Worm (Caenorhabditis elegans) whole organism, mixed stage, embryonic: ENCODE data around the gene clc-8.
"Not testable (repeated sequence)": the region's sequence is repeated elsewhere in the genome, so short reads cannot be mapped to it uniquely, and the experiment has no call there.

Source experiments
- M03D4.4 ChIP-seq: sonication (generic microtip); optimal IDR thresholded peaks from 2 replicates; lab custom pipeline; 2017; ENCODE audit warnings: mild to moderate bottlenecking, missing genetic modification characterization, missing compliant biosample characterization
- bed-3 ChIP-seq: fragments of 200-800 bp; sonication (Bioruptor generic); optimal IDR thresholded peaks from 3 replicates; lab custom pipeline; 2018; ENCODE audit warnings: mild to moderate bottlenecking, missing genetic modification characterization, moderate library complexity, missing compliant biosample characterization
- blmp-1 ChIP-seq: fragments of 150-350 bp; optimal IDR thresholded peaks from 2 replicates; lab custom pipeline; 2014; ENCODE audit warnings: missing biosample characterization, missing genetic modification characterization
- ceh-39 ChIP-seq: fragments of 150-350 bp; optimal IDR thresholded peaks from 2 replicates; lab custom pipeline; 2014; ENCODE audit warnings: missing biosample characterization, missing genetic modification characterization
- ceh-83 ChIP-seq: fragments of 200-800 bp; sonication (Bioruptor generic); optimal IDR thresholded peaks from 2 replicates; lab custom pipeline; 2018; ENCODE audit warnings: mild to moderate bottlenecking, missing genetic modification characterization, missing compliant biosample characterization
- ces-1 ChIP-seq: fragments of 150-350 bp; optimal IDR thresholded peaks from 2 replicates; lab custom pipeline; 2014; ENCODE audit warnings: missing biosample characterization, missing genetic modification reagents, missing genetic modification characterization
- cnd-1 ChIP-seq: fragments of 200-800 bp; sonication (Bioruptor generic); optimal IDR thresholded peaks from 2 replicates; lab custom pipeline; 2018; ENCODE audit warnings: mild to moderate bottlenecking, missing genetic modification characterization, missing compliant biosample characterization
- drap-1 ChIP-seq: fragments of 200-800 bp; sonication (Bioruptor generic); optimal IDR thresholded peaks from 3 replicates; lab custom pipeline; 2018; ENCODE audit warnings: mild to moderate bottlenecking, missing genetic modification characterization, missing compliant biosample characterization
- elt-1 ChIP-seq: sonication (generic microtip); optimal IDR thresholded peaks from 2 replicates; lab custom pipeline; 2017; ENCODE audit warnings: missing genetic modification characterization, mild to moderate bottlenecking, missing compliant biosample characterization, antibody characterized with exemption, moderate library complexity, borderline replicate concordance; ENCODE audit not compliant: insufficient read depth
- elt-3 ChIP-seq: fragments of 150-350 bp; optimal IDR thresholded peaks from 2 replicates; lab custom pipeline; 2014; ENCODE audit warnings: missing biosample characterization, missing genetic modification characterization
- flh-1 ChIP-seq: fragments of 200-800 bp; sonication (Bioruptor generic); optimal IDR thresholded peaks from 2 replicates; lab custom pipeline; 2018; ENCODE audit warnings: mild to moderate bottlenecking, missing genetic modification characterization, moderate library complexity, missing compliant biosample characterization
- ham-2 ChIP-seq: fragments of 200-800 bp; sonication (Bioruptor generic); optimal IDR thresholded peaks from 2 replicates; lab custom pipeline; 2018; ENCODE audit warnings: mild to moderate bottlenecking, missing genetic modification characterization, missing compliant biosample characterization
- hlh-1 ChIP-seq: fragments of 150-350 bp; optimal IDR thresholded peaks from 2 replicates; lab custom pipeline; 2014; ENCODE audit warnings: missing biosample characterization, missing genetic modification reagents, missing genetic modification characterization
- lin-13 ChIP-seq: fragments of 150-350 bp; optimal IDR thresholded peaks from 2 replicates; lab custom pipeline; 2014; ENCODE audit warnings: missing biosample characterization, missing genetic modification characterization
- lin-32 ChIP-seq: fragments of 200-800 bp; sonication (Bioruptor generic); optimal IDR thresholded peaks from 2 replicates; lab custom pipeline; 2018; ENCODE audit warnings: mild to moderate bottlenecking, missing genetic modification characterization, missing compliant biosample characterization
- lsy-2 ChIP-seq: fragments of 150-350 bp; optimal IDR thresholded peaks from 2 replicates; lab custom pipeline; 2014; ENCODE audit warnings: missing biosample characterization, missing genetic modification characterization
- mab-5 ChIP-seq: fragments of 150-350 bp; optimal IDR thresholded peaks from 2 replicates; lab custom pipeline; 2014; ENCODE audit warnings: missing biosample characterization, missing genetic modification characterization
- mep-1 ChIP-seq: fragments of 150-350 bp; optimal IDR thresholded peaks from 2 replicates; lab custom pipeline; 2017; ENCODE audit warnings: missing biosample characterization, missing genetic modification reagents, missing genetic modification characterization, inconsistent platforms
- mls-2 ChIP-seq: sonication (generic microtip); optimal IDR thresholded peaks from 2 replicates; lab custom pipeline; 2016; ENCODE audit warnings: mild to moderate bottlenecking, missing genetic modification characterization, moderate library complexity, missing compliant biosample characterization
- nhr-12 ChIP-seq: fragments of 150-350 bp; optimal IDR thresholded peaks from 2 replicates; lab custom pipeline; 2014; ENCODE audit warnings: missing biosample characterization, missing genetic modification characterization
- nhr-2 ChIP-seq: fragments of 150-350 bp; optimal IDR thresholded peaks from 2 replicates; lab custom pipeline; 2014; ENCODE audit warnings: missing biosample characterization, missing genetic modification characterization
- nhr-237 ChIP-seq: fragments of 150-350 bp; optimal IDR thresholded peaks from 2 replicates; lab custom pipeline; 2014; ENCODE audit warnings: missing biosample characterization, missing genetic modification characterization
- nhr-28 ChIP-seq: fragments of 150-350 bp; optimal IDR thresholded peaks from 2 replicates; lab custom pipeline; 2014; ENCODE audit warnings: missing biosample characterization, missing genetic modification characterization
- nhr-76 ChIP-seq: sonication (generic microtip); optimal IDR thresholded peaks from 2 replicates; lab custom pipeline; 2017; ENCODE audit warnings: missing biosample characterization, missing genetic modification characterization
- pha-4 ChIP-seq: fragments of 150-350 bp; optimal IDR thresholded peaks from 2 replicates; lab custom pipeline; 2018; ENCODE audit warnings: missing biosample characterization, missing genetic modification reagents, missing genetic modification characterization
- sem-2 ChIP-seq: fragments of 200-800 bp; sonication (Bioruptor generic); optimal IDR thresholded peaks from 2 replicates; lab custom pipeline; 2018; ENCODE audit warnings: mild to moderate bottlenecking, missing genetic modification characterization, missing compliant biosample characterization
- snpc-4 ChIP-seq: fragments of 150-350 bp; optimal IDR thresholded peaks from 2 replicates; lab custom pipeline; 2014; ENCODE audit warnings: missing biosample characterization, missing genetic modification characterization
- sptf-1 ChIP-seq: sonication (generic microtip); optimal IDR thresholded peaks from 2 replicates; lab custom pipeline; 2017; ENCODE audit warnings: mild to moderate bottlenecking, missing genetic modification characterization, moderate library complexity, missing compliant biosample characterization
- tbx-8 ChIP-seq: fragments of 200-800 bp; sonication (Bioruptor generic); optimal IDR thresholded peaks from 2 replicates; lab custom pipeline; 2018; ENCODE audit warnings: mild to moderate bottlenecking, missing genetic modification characterization, moderate library complexity, missing compliant biosample characterization
- unc-39 ChIP-seq: fragments of 150-350 bp; optimal IDR thresholded peaks from 2 replicates; lab custom pipeline; 2014; ENCODE audit warnings: missing biosample characterization, missing genetic modification characterization
- unc-62 ChIP-seq: fragments of 150-350 bp; optimal IDR thresholded peaks from 2 replicates; lab custom pipeline; 2014; ENCODE audit warnings: missing biosample characterization, missing genetic modification reagents, missing genetic modification characterization
- zip-8 ChIP-seq: fragments of 150-350 bp; optimal IDR thresholded peaks from 2 replicates; lab custom pipeline; 2014; ENCODE audit warnings: missing biosample characterization, missing genetic modification characterization
- ztf-11 ChIP-seq: fragments of 150-350 bp; optimal IDR thresholded peaks from 2 replicates; lab custom pipeline; 2014; ENCODE audit warnings: missing biosample characterization, missing genetic modification characterization

Gene clc-8

ce11 chrIV:14373814-14374213 lies 20.1 kb upstream of the clc-8 start, which contains the start of gene Y67A10A.7:
Y67A10A.7 (plus strand) TSS chrIV:14374114.
- TF ChIP-seq mab-5, zip-8, lsy-2 (tag; lab: Kevin White, UChicago): not testable (repeated sequence)

- no peak for TF ChIP-seq nhr-76
- TF ChIP-seq ces-1 (GFP tag; lab: Kevin White, UChicago) = no peak
- no peak for TF ChIP-seq nhr-12 (tag; lab: Kevin White, UChicago)
- no peak for TF ChIP-seq snpc-4
- TF ChIP-seq sptf-1 = no peak
- TF ChIP-seq nhr-28 (tag; lab: Kevin White, UChicago) = no peak
Measured at ce11 chrIV:14377267-14377814, 16.6 kb upstream of the clc-8 start.

DNA sequence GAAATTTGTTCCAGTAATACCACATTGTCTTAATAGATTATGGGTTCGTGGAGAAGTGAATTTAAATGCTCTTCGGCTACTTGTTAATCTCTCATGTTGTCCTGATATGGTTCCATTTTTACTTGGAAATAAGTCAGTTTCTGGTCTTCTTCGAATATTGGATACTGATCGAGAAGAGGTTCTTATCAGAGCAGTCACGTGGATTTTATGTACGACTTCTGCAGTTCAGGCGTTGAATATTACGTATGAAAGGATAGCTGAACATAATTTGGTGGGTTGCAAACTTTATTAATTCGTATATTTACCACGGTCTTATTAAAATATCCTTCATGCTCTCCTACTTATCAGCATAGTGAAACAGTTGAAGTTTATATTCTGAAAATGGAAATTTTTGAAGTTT lies 16.1 kb upstream of the clc-8 start:
- TF ChIP-seq pha-4 (tag; lab: Kevin White, UChicago) (no peak), lin-32 (GFP tag; lab: Kevin White, UChicago) (no peak), lsy-2 (tag; lab: Kevin White, UChicago) (no peak), mab-5 (tag; lab: Kevin White, UChicago) (no peak), cnd-1 (tag; lab: Kevin White, UChicago) (no peak), zip-8 (tag; lab: Kevin White, UChicago) (no peak), snpc-4 (no peak), nhr-28 (tag; lab: Kevin White, UChicago) (no peak)

- TF ChIP-seq M03D4.4 (tag; lab: Kevin White, UChicago) (no peak), mab-5 (tag; lab: Kevin White, UChicago) (no peak), ces-1 (GFP tag; lab: Kevin White, UChicago) (no peak), elt-1 (tag; lab: Kevin White, UChicago) (no peak), ztf-11 (no peak), blmp-1 (tag; lab: Kevin White, UChicago) (no peak), lin-32 (GFP tag; lab: Kevin White, UChicago) (no peak), sptf-1 (no peak), ceh-83 (no peak), snpc-4 (no peak), nhr-237 (tag; lab: Kevin White, UChicago) (no peak), tbx-8 (GFP tag; lab: Kevin White, UChicago) (no peak), ceh-39 (tag; lab: Kevin White, UChicago) (no peak), nhr-12 (tag; lab: Kevin White, UChicago) (no peak), bed-3 (no peak), ham-2 (GFP tag; lab: Kevin White, UChicago) (no peak), nhr-76 (no peak), nhr-2 (tag; lab: Kevin White, UChicago) (no peak), unc-62 (GFP tag; lab: Kevin White, UChicago) (no peak)
- TF ChIP-seq, all 35 proteins: peak for 0
Measured at ce11 chrIV:14379191-14379590, 14.7 kb upstream of the clc-8 start.

ce11 chrIV:14383474-14383873 lies 10.5 kb upstream of the clc-8 start, which contains the start of gene paqr-3:
paqr-3 (minus strand) TSS chrIV:14383683.
- TF ChIP-seq nhr-28 (tag; lab: Kevin White, UChicago) = no peak
- no peak for TF ChIP-seq hlh-1 (tag; lab: Kevin White, UChicago)
- TF ChIP-seq lin-32 (GFP tag; lab: Kevin White, UChicago) = no peak
- no peak for TF ChIP-seq mab-5 (tag; lab: Kevin White, UChicago)
- no peak for TF ChIP-seq mep-1
- no peak for TF ChIP-seq flh-1 (GFP tag; lab: Kevin White, UChicago)
- TF ChIP-seq zip-8 (tag; lab: Kevin White, UChicago) = no peak
- no peak for TF ChIP-seq unc-62 (GFP tag; lab: Kevin White, UChicago)

DNA sequence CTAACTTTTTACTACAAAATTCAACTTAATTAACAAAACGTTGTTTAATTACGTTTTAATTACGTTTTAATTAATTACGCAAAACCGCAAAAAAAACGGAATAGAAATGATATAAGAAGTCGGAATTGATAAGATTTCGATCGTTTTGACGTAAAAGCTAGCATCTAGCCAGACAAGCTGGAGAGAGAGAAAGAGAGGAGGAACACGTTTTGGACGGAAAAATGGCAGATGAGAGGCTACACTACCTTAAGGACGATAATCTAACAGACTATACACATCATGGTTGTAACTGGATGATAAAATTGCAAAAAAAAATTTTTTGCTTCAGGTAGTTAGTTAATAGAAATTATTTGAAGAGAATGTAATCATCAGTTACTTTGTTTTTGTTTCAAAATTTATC lies 9.7 kb upstream of the clc-8 start:
- no peak for TF ChIP-seq sem-2 (GFP tag; lab: Kevin White, UChicago)
- no peak for TF ChIP-seq elt-1 (tag; lab: Kevin White, UChicago)
- no peak for TF ChIP-seq nhr-12 (tag; lab: Kevin White, UChicago)
- no peak for TF ChIP-seq ztf-11
- TF ChIP-seq hlh-1 (tag; lab: Kevin White, UChicago) = no peak
- TF ChIP-seq lin-13 (tag; lab: Kevin White, UChicago) = no peak
- TF ChIP-seq mep-1 = no peak
- no peak for TF ChIP-seq elt-3 (tag; lab: Kevin White, UChicago)
- no peak for TF ChIP-seq lsy-2 (tag; lab: Kevin White, UChicago)
- no peak for TF ChIP-seq nhr-237 (tag; lab: Kevin White, UChicago)
- no peak for TF ChIP-seq ceh-39 (tag; lab: Kevin White, UChicago)
- no peak for TF ChIP-seq bed-3
- no peak for TF ChIP-seq ces-1 (GFP tag; lab: Kevin White, UChicago)
- no peak for TF ChIP-seq mls-2 (tag; lab: Kevin White, UChicago)
- TF ChIP-seq ceh-83 = no peak
- no peak for TF ChIP-seq unc-39
- no peak for TF ChIP-seq zip-8 (tag; lab: Kevin White, UChicago)
- TF ChIP-seq drap-1 (GFP tag; lab: Kevin White, UChicago) = no peak
